Worm (Caenorhabditis elegans) whole organism, young adult: Measurements from ENCODE around the gene F42C5.9.

ENCODE experiments used
- athp-1 ChIP-seq: sonication (generic microtip); optimal IDR thresholded peaks from 2 replicates; lab custom pipeline; 2017; ENCODE audit warnings: mild to moderate bottlenecking, missing genetic modification characterization, missing compliant biosample characterization
- ceh-91 ChIP-seq: fragments of 200-800 bp; sonication (Bioruptor generic); IDR thresholded peaks from 2 replicates; pipeline ENCODE4 v1.3.6; 2022; ENCODE audit warnings: missing genetic modification reagents, missing genetic modification characterization, missing compliant biosample characterization
- ets-4 ChIP-seq: fragments of 200-800 bp; sonication (Bioruptor generic); optimal IDR thresholded peaks from 2 replicates; lab custom pipeline; 2018; ENCODE audit warnings: mild to moderate bottlenecking, missing genetic modification characterization, missing compliant biosample characterization
- pha-4 ChIP-seq: fragments of 150-350 bp; sonication (generic microtip); optimal IDR thresholded peaks from 2 replicates; lab custom pipeline; 2014; ENCODE audit warnings: missing biosample characterization, missing genetic modification reagents, missing genetic modification characterization
- tbx-9 ChIP-seq: sonication (generic microtip); optimal IDR thresholded peaks from 2 replicates; lab custom pipeline; 2016; ENCODE audit warnings: borderline replicate concordance, missing genetic modification characterization, inconsistent platforms, missing compliant biosample characterization

ce11 chrIV:7325698-7326097 is 8.8 kb upstream of the F42C5.9 start:
- TF ChIP-seq ets-4 (GFP tag; lab: Kevin White, UChicago), result no peak
- TF ChIP-seq ceh-91 (GFP tag; lab: Robert Waterston, UW), result no peak
- TF ChIP-seq athp-1 (tag; lab: Kevin White, UChicago), result no peak
- TF ChIP-seq pha-4 (tag; lab: Kevin White, UChicago), result no peak
- TF ChIP-seq tbx-9 (tag; lab: Kevin White, UChicago), result no peak
